Fruit fly (Drosophila melanogaster) whole organism: ENCODE results near the gene GlyRS.

ENCODE experiments used
- CG8478 ChIP-seq: fragments of >200 bp; optimal IDR thresholded peaks from 2 replicates; lab custom pipeline; 2018; ENCODE audit warnings: inconsistent platforms
- Dll ChIP-seq: fragments of >200 bp; optimal IDR thresholded peaks from 2 replicates; lab custom pipeline; 2017
- EcR ChIP-seq, 2 experiments: fragments of >200 bp; optimal IDR thresholded peaks; 2 replicates each; lab custom pipeline; 2017; ENCODE audit warnings: missing biosample characterization in 2 of 2, missing genetic modification characterization in 2 of 2, missing genetic modification reagents in 2 of 2
- pan ChIP-seq: fragments of >200 bp; optimal IDR thresholded peaks from 2 replicates; lab custom pipeline; 2017
- psq ChIP-seq: fragments of >200 bp; optimal IDR thresholded peaks from 2 replicates; lab custom pipeline; 2017
- usp ChIP-seq: fragments of >200 bp; optimal IDR thresholded peaks from 2 replicates; lab custom pipeline; 2017; ENCODE audit warnings: missing biosample characterization, missing genetic modification characterization, mixed read lengths

- no peak for TF ChIP-seq Dll (lab: Kevin White, UChicago)
- no peak for TF ChIP-seq psq (lab: Kevin White, UChicago)
- no peak for TF ChIP-seq CG8478 (lab: Kevin White, UChicago)
- no peak for TF ChIP-seq usp (GFP tag; lab: Kevin White, UChicago)
- no peak for TF ChIP-seq EcR (GFP tag; optimal IDR thresholded peaks at IDR 0.05; lab: Kevin White, UChicago)
- TF ChIP-seq pan (lab: Kevin White, UChicago) = no peak
Measured at dm6 chr3L:15089083-15089704, 5.7 kb upstream of the GlyRS start.
